Worm (Caenorhabditis elegans) whole organism, L4 larva: ENCODE results near the gene Y48D7A.1.

Experiments used
- R02D3.7 ChIP-seq: fragments of 150-350 bp; sonication (generic microtip); optimal IDR thresholded peaks from 3 replicates; lab custom pipeline; 2014; ENCODE audit warnings: missing biosample characterization, missing genetic modification characterization
- cey-2 ChIP-seq: sonication (generic microtip); optimal IDR thresholded peaks from 3 replicates; lab custom pipeline; 2017; ENCODE audit warnings: missing genetic modification characterization, mild to moderate bottlenecking, missing compliant biosample characterization, antibody characterized with exemption, borderline replicate concordance; ENCODE audit not compliant: insufficient read depth
- daf-19 ChIP-seq: fragments of 200-800 bp; sonication (Bioruptor generic); conservative IDR thresholded peaks from 2 replicates; pipeline ENCODE4 v1.3.6; 2022; ENCODE audit warnings: missing genetic modification characterization, missing compliant biosample characterization
- fos-1 ChIP-seq: fragments of 150-350 bp; optimal IDR thresholded peaks from 2 replicates; lab custom pipeline; 2014; ENCODE audit warnings: missing biosample characterization, missing genetic modification characterization
- lin-29 ChIP-seq: fragments of 200-800 bp; sonication (Bioruptor generic); IDR thresholded peaks from 2 replicates; pipeline ENCODE4 v1.3.6; 2022; ENCODE audit warnings: missing genetic modification reagents, missing genetic modification characterization, missing compliant biosample characterization
- nhr-102 ChIP-seq: sonication (generic microtip); optimal IDR thresholded peaks from 2 replicates; lab custom pipeline; 2016; ENCODE audit warnings: mild to moderate bottlenecking, missing genetic modification characterization, moderate library complexity, missing compliant biosample characterization
- skn-1 ChIP-seq: fragments of 150-350 bp; optimal IDR thresholded peaks from 2 replicates; lab custom pipeline; 2014; ENCODE audit warnings: missing biosample characterization, missing genetic modification characterization

DNA sequence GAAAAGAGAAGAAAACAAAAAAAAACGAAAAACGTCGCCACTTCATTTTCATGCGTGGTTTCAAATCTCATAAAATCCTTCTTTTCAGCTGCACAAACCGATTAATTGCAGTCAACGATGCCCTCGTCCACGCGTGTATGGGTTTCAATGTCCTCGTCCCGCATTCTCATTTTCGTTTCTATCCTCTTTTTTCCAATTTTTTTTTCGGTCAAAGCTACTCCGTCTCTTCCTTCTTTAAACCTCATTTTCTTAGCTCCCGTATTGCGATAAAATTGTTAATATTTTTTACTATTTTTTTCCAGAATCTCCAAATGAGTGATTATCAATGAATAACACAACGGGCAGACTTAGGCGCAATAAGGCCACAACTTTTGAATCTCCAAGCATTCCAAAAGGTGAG is 33.1 kb upstream of the Y48D7A.1 start, which contains the start of gene aakg-3:
- TF ChIP-seq R02D3.7 (tag; lab: Kevin White, UChicago) = no peak
- TF ChIP-seq daf-19 (GFP tag; lab: Robert Waterston, UW) = no peak
- no peak for TF ChIP-seq cey-2 (tag; lab: Kevin White, UChicago)
- no peak for TF ChIP-seq lin-29
- no peak for TF ChIP-seq nhr-102 (tag; lab: Kevin White, UChicago)
- TF ChIP-seq fos-1 (tag; lab: Kevin White, UChicago) = no peak
- no peak for TF ChIP-seq skn-1
